Fruit fly (Drosophila melanogaster): ENCODE measurements around the gene sgl.

DNA sequence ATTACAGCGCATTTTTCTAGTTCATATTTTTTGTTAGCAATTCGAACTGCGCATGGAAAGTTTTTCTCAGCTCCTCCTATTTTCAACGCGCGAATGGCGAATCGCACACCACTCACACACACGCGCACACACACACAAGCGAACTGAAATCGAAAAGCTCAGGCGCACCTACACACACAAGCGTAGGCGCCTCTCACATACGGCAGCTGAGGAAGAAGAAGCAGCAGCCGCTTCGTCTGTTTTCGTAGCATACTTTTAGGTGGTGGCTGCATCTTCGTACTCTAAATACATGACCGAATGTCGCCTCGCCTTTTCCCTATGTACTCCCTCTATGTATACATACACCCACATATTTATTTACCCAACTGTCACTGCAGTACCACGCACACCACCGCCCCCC is 38.7 kb downstream of the sgl start:
- TF ChIP-seq Dll (optimal IDR thresholded peaks at IDR 0.05) (no peak), pan (optimal IDR thresholded peaks at IDR 0.05) (no peak), CG8478 (optimal IDR thresholded peaks at IDR 0.05) (no peak), usp (GFP tag; optimal IDR thresholded peaks at IDR 0.05) (no peak)

All from whole organism.